Worm (Caenorhabditis elegans) whole organism, young adult: ENCODE data around the gene sshk-1.
A peak's percentile ranks its signal among the peaks of the same experiment; 100 is the strongest.

Source experiments
- B0035.1 ChIP-seq: sonication (generic microtip); optimal IDR thresholded peaks from 2 replicates; lab custom pipeline; 2016; ENCODE audit warnings: missing genetic modification characterization, mild to moderate bottlenecking, missing compliant biosample characterization, missing genotype, missing genetic modification reagents
- C06A6.2 ChIP-seq: fragments of 200-800 bp; sonication (Bioruptor generic); conservative IDR thresholded peaks from 2 replicates; pipeline ENCODE4 v1.3.6; 2022; ENCODE audit warnings: missing genetic modification characterization, missing compliant biosample characterization
- F22D6.2 ChIP-seq: sonication (generic microtip); optimal IDR thresholded peaks from 2 replicates; lab custom pipeline; 2016; ENCODE audit warnings: mild to moderate bottlenecking, missing genetic modification characterization, missing compliant biosample characterization
- F23B12.7 ChIP-seq: sonication (generic microtip); optimal IDR thresholded peaks from 2 replicates; lab custom pipeline; 2017; ENCODE audit warnings: missing genetic modification characterization, mild to moderate bottlenecking, missing compliant biosample characterization, antibody characterized with exemption, moderate library complexity; ENCODE audit not compliant: insufficient read depth
- F33H1.4 ChIP-seq: fragments of 200-800 bp; sonication (Bioruptor generic); IDR thresholded peaks from 2 replicates; pipeline ENCODE4 v1.3.6; 2022; ENCODE audit warnings: missing genetic modification reagents, missing genetic modification characterization, missing compliant biosample characterization
- F52B5.7 ChIP-seq: sonication (generic microtip); optimal IDR thresholded peaks from 2 replicates; lab custom pipeline; 2016; ENCODE audit warnings: mild to moderate bottlenecking, missing genetic modification characterization, missing compliant biosample characterization
- K12H6.12 ChIP-seq: fragments of 200-800 bp; sonication (Bioruptor generic); optimal IDR thresholded peaks from 2 replicates; lab custom pipeline; 2018; ENCODE audit warnings: mild to moderate bottlenecking, missing genetic modification characterization, missing compliant biosample characterization
- Y53F4B.3 ChIP-seq: fragments of 200-800 bp; sonication (Bioruptor generic); IDR thresholded peaks from 2 replicates; pipeline ENCODE4 v1.3.6; 2022; ENCODE audit warnings: missing genetic modification reagents, missing genetic modification characterization, missing compliant biosample characterization
- Y53G8AR.9 ChIP-seq: fragments of 200-800 bp; sonication (Bioruptor generic); conservative IDR thresholded peaks from 2 replicates; pipeline ENCODE4 v1.3.6; 2022; ENCODE audit warnings: missing genetic modification reagents, missing genetic modification characterization, missing compliant biosample characterization
- Y95B8A.8 ChIP-seq: fragments of 200-800 bp; sonication (Bioruptor generic); IDR thresholded peaks from 2 replicates; pipeline ENCODE4 v1.3.6; 2022; ENCODE audit warnings: missing genetic modification reagents, missing genetic modification characterization, missing compliant biosample characterization
- akir-1 ChIP-seq: fragments of 200-800 bp; sonication (Bioruptor generic); optimal IDR thresholded peaks from 2 replicates; lab custom pipeline; 2018; ENCODE audit warnings: mild to moderate bottlenecking, missing genetic modification characterization, moderate library complexity, missing compliant biosample characterization
- atf-7 ChIP-seq: sonication (generic microtip); optimal IDR thresholded peaks from 2 replicates; lab custom pipeline; 2017; ENCODE audit warnings: mild to moderate bottlenecking, missing genetic modification characterization, missing compliant biosample characterization
- athp-1 ChIP-seq: sonication (generic microtip); optimal IDR thresholded peaks from 2 replicates; lab custom pipeline; 2017; ENCODE audit warnings: mild to moderate bottlenecking, missing genetic modification characterization, missing compliant biosample characterization
- attf-5 ChIP-seq: fragments of 200-800 bp; sonication (Bioruptor generic); optimal IDR thresholded peaks from 2 replicates; lab custom pipeline; 2018; ENCODE audit warnings: mild to moderate bottlenecking, missing genetic modification characterization, missing compliant biosample characterization
- cebp-1 ChIP-seq, 2 experiments: fragments of 200-800 bp in 1 of 2; sonication (Bioruptor generic) in 1 of 2; sonication (generic microtip) in 1 of 2; IDR thresholded peaks in 1 of 2; optimal IDR thresholded peaks in 1 of 2; 2 replicates each; pipeline versions ENCODE4 v1.3.6 to Lab custom; 2017 to 2022; ENCODE audit warnings: missing compliant biosample characterization in 2 of 2, missing genetic modification characterization in 2 of 2, mild to moderate bottlenecking in 1 of 2, missing genetic modification reagents in 1 of 2, moderate library complexity in 1 of 2
- ceh-100 ChIP-seq: fragments of 200-800 bp; sonication (Bioruptor generic); IDR thresholded peaks from 2 replicates; pipeline ENCODE4 v1.3.6; 2022; ENCODE audit warnings: missing genetic modification reagents, missing genetic modification characterization, missing compliant biosample characterization
- ceh-79 ChIP-seq: sonication (generic microtip); optimal IDR thresholded peaks from 2 replicates; lab custom pipeline; 2017; ENCODE audit warnings: mild to moderate bottlenecking, missing genetic modification characterization, missing compliant biosample characterization
- ceh-91 ChIP-seq: fragments of 200-800 bp; sonication (Bioruptor generic); IDR thresholded peaks from 2 replicates; pipeline ENCODE4 v1.3.6; 2022; ENCODE audit warnings: missing genetic modification reagents, missing genetic modification characterization, missing compliant biosample characterization
- dox-1 ChIP-seq: fragments of 200-800 bp; sonication (Bioruptor generic); IDR thresholded peaks from 2 replicates; pipeline ENCODE4 v1.3.6; 2022; ENCODE audit warnings: missing genetic modification reagents, missing genetic modification characterization, missing compliant biosample characterization
- egl-44 ChIP-seq: fragments of 200-800 bp; sonication (Bioruptor generic); IDR thresholded peaks from 2 replicates; pipeline ENCODE4 v1.3.6; 2022; ENCODE audit warnings: missing genetic modification reagents, missing genetic modification characterization, missing compliant biosample characterization
- egrh-3 ChIP-seq: fragments of 200-800 bp; sonication (Bioruptor generic); IDR thresholded peaks from 2 replicates; pipeline ENCODE4 v1.3.6; 2022; ENCODE audit warnings: missing genetic modification reagents, missing genetic modification characterization, missing compliant biosample characterization
- hmg-1.2 ChIP-seq: fragments of 200-800 bp; sonication (Bioruptor generic); IDR thresholded peaks from 2 replicates; pipeline ENCODE4 v1.3.6; 2022; ENCODE audit warnings: missing genetic modification reagents, missing genetic modification characterization, missing compliant biosample characterization
- hrde-1 ChIP-seq: sonication (generic microtip); optimal IDR thresholded peaks from 2 replicates; lab custom pipeline; 2016; ENCODE audit warnings: missing genetic modification characterization, mild to moderate bottlenecking, missing compliant biosample characterization, moderate library complexity, missing genotype, missing genetic modification reagents, borderline replicate concordance
- lag-1 ChIP-seq: fragments of 200-800 bp; sonication (Bioruptor generic); IDR thresholded peaks from 2 replicates; pipeline ENCODE4 v1.3.6; 2022; ENCODE audit warnings: missing genetic modification reagents, missing genetic modification characterization, missing compliant biosample characterization
- lin-35 ChIP-seq, 3 experiments: fragments of 150-350 bp in 2 of 3; sonication (generic microtip) in 1 of 3; optimal IDR thresholded peaks; 2 replicates each; lab custom pipeline; 2014 to 2018; ENCODE audit warnings: missing biosample characterization in 3 of 3, missing genetic modification characterization in 3 of 3, missing genetic modification reagents in 3 of 3
- madf-10 ChIP-seq: sonication (generic microtip); optimal IDR thresholded peaks from 2 replicates; lab custom pipeline; 2016; ENCODE audit warnings: mild to moderate bottlenecking, missing genetic modification characterization, missing compliant biosample characterization
- madf-8 ChIP-seq: fragments of 200-800 bp; sonication (Bioruptor generic); conservative IDR thresholded peaks from 2 replicates; pipeline ENCODE4 v1.3.6; 2022; ENCODE audit warnings: missing genetic modification reagents, missing genetic modification characterization, missing compliant biosample characterization
- mcd-1 ChIP-seq: fragments of 200-800 bp; sonication (Bioruptor generic); IDR thresholded peaks from 2 replicates; pipeline ENCODE4 v1.3.6; 2022; ENCODE audit warnings: missing genetic modification reagents, missing genetic modification characterization, missing compliant biosample characterization
- mes-4 ChIP-seq: sonication (generic microtip); optimal IDR thresholded peaks from 2 replicates; lab custom pipeline; 2016; ENCODE audit warnings: missing genotype, missing genetic modification characterization, missing compliant biosample characterization
- nfyb-1 ChIP-seq: fragments of 200-800 bp; sonication (Bioruptor generic); IDR thresholded peaks from 2 replicates; pipeline ENCODE4 v1.3.6; 2022; ENCODE audit warnings: missing genetic modification reagents, missing genetic modification characterization, missing compliant biosample characterization
- nhr-179 ChIP-seq: sonication (generic microtip); optimal IDR thresholded peaks from 2 replicates; lab custom pipeline; 2016; ENCODE audit warnings: mild to moderate bottlenecking, missing genetic modification characterization, missing compliant biosample characterization
- nhr-80 ChIP-seq: sonication (generic microtip); optimal IDR thresholded peaks from 2 replicates; lab custom pipeline; 2016; ENCODE audit warnings: missing genetic modification characterization, missing compliant biosample characterization
- pha-4 ChIP-seq: fragments of 150-350 bp; sonication (generic microtip); optimal IDR thresholded peaks from 2 replicates; lab custom pipeline; 2014; ENCODE audit warnings: missing biosample characterization, missing genetic modification reagents, missing genetic modification characterization
- snpc-1.1 ChIP-seq: sonication (generic microtip); optimal IDR thresholded peaks from 2 replicates; lab custom pipeline; 2017; ENCODE audit warnings: missing genetic modification characterization, mild to moderate bottlenecking, missing compliant biosample characterization, antibody characterized with exemption, moderate library complexity, missing genotype, missing genetic modification reagents; ENCODE audit not compliant: insufficient read depth
- snpc-1.3 ChIP-seq: sonication (generic microtip); optimal IDR thresholded peaks from 2 replicates; lab custom pipeline; 2017; ENCODE audit warnings: missing genetic modification characterization, mild to moderate bottlenecking, missing compliant biosample characterization, antibody characterized with exemption, moderate library complexity, missing genotype, missing genetic modification reagents; ENCODE audit not compliant: insufficient read depth
- snpc-4 ChIP-seq, 5 experiments: fragments of 150-350 bp in 1 of 5; sonication (generic microtip) in 4 of 5; optimal IDR thresholded peaks; 2 replicates each; lab custom pipeline; 2014 to 2018; ENCODE audit warnings: missing genetic modification characterization in 5 of 5, missing biosample characterization in 3 of 5, antibody characterized with exemption in 2 of 5, mild to moderate bottlenecking in 2 of 5, missing compliant biosample characterization in 2 of 5, missing genotype in 2 of 5, moderate library complexity in 2 of 5, missing genetic modification reagents in 1 of 5
- xnd-1 ChIP-seq: sonication (generic microtip); optimal IDR thresholded peaks from 2 replicates; lab custom pipeline; 2016; ENCODE audit warnings: missing genotype, missing genetic modification reagents, missing genetic modification characterization, missing compliant biosample characterization
- zfh-2 ChIP-seq: fragments of 200-800 bp; sonication (Bioruptor generic); conservative IDR thresholded peaks from 2 replicates; pipeline ENCODE4 v1.3.6; 2022; ENCODE audit warnings: missing genetic modification reagents, missing genetic modification characterization, missing compliant biosample characterization
- ztf-25 ChIP-seq: fragments of 200-800 bp; sonication (Bioruptor generic); IDR thresholded peaks from 2 replicates; pipeline ENCODE4 v1.3.6; 2022; ENCODE audit warnings: missing genetic modification reagents, missing genetic modification characterization, missing compliant biosample characterization
- ztf-3 ChIP-seq: fragments of 200-800 bp; sonication (Bioruptor generic); optimal IDR thresholded peaks from 2 replicates; lab custom pipeline; 2018; ENCODE audit warnings: mild to moderate bottlenecking, missing genetic modification characterization, missing compliant biosample characterization

sshk-1 gene

ce11 chrV:20790011-20790410, 25.9 kb upstream of the sshk-1 start, which contains the start of gene Y44A6D.1:
Y44A6D.1 (minus strand) TSS chrV:20790033.
- TF ChIP-seq F33H1.4 (GFP tag; lab: Robert Waterston, UW) (no peak), snpc-4 (GFP tag; optimal IDR thresholded peaks at IDR 0.05; lab: Kevin White, UChicago) (no peak), snpc-4 (tag; optimal IDR thresholded peaks at IDR 0.05; lab: Kevin White, UChicago) (peak in 2 of 4 experiments; percentile 67 to 75), snpc-1.1 (tag; lab: Kevin White, UChicago) (peak; percentile 10), B0035.1 (tag; lab: Kevin White, UChicago) (no peak), ceh-79 (tag; lab: Kevin White, UChicago) (no peak), hmg-1.2 (GFP tag; lab: Robert Waterston, UW) (peak; percentile 15; the same call in 1 of the 2 replicates), ceh-100 (GFP tag; lab: Robert Waterston, UW) (no peak), zfh-2 (GFP tag; lab: Robert Waterston, UW) (0 out of 2 replicates have a peak, but pooled peaks have one; percentile 27), Y95B8A.8 (GFP tag; lab: Robert Waterston, UW) (no peak), C06A6.2 (GFP tag; lab: Robert Waterston, UW) (no peak)

- TF ChIP-seq madf-8 (GFP tag; lab: Robert Waterston, UW) (no peak), ztf-3 (GFP tag; lab: Kevin White, UChicago) (no peak), ceh-91 (GFP tag; lab: Robert Waterston, UW) (no peak), athp-1 (no peak), nfyb-1 (GFP tag; lab: Robert Waterston, UW) (0 out of 2 replicates have a peak, but pooled peaks have one; percentile 46), lin-35 (GFP tag; optimal IDR thresholded peaks at IDR 0.05; lab: Kevin White, UChicago) (peak in 1 of 3 experiments; percentile 23)
Observed at ce11 chrV:20790616-20791015, 25.3 kb upstream of the sshk-1 start.

- TF ChIP-seq cebp-1 (GFP tag; IDR thresholded peaks at IDR 0.05; lab: Robert Waterston, UW) (no peak), cebp-1 (tag; optimal IDR thresholded peaks at IDR 0.05; lab: Kevin White, UChicago) (peak; percentile 24), madf-10 (tag; lab: Kevin White, UChicago) (peak; percentile 10), atf-7 (tag; lab: Kevin White, UChicago) (peak; percentile 31), nhr-80 (tag; lab: Kevin White, UChicago) (peak; percentile 65), attf-5 (GFP tag; lab: Kevin White, UChicago) (peak; percentile 22), egl-44 (GFP tag; lab: Robert Waterston, UW) (no peak)
Observed at ce11 chrV:20792371-20792890, 23.5 kb upstream of the sshk-1 start, which contains the start of gene Y44A6D.3. Y44A6D.3 (minus strand) TSS chrV:20792421.

ce11 chrV:20793761-20794160, 22.2 kb upstream of the sshk-1 start:
- TF ChIP-seq mcd-1 (GFP tag; lab: Robert Waterston, UW) (peak; percentile 24; the same call in 1 of the 2 replicates), ztf-25 (GFP tag; lab: Robert Waterston, UW) (no peak), pha-4 (no peak), nhr-179 (tag; lab: Kevin White, UChicago) (no peak), K12H6.12 (tag; lab: Kevin White, UChicago) (peak; percentile 74), lag-1 (GFP tag; lab: Robert Waterston, UW) (no peak), attf-5 (GFP tag; lab: Kevin White, UChicago) (peak; percentile 41), F52B5.7 (tag; lab: Kevin White, UChicago) (no peak), Y53F4B.3 (GFP tag; lab: Robert Waterston, UW) (no peak), B0035.1 (tag; lab: Kevin White, UChicago) (no peak), madf-10 (tag; lab: Kevin White, UChicago) (peak; percentile 11), dox-1 (peak; percentile 56), Y53G8AR.9 (GFP tag; lab: Robert Waterston, UW) (no peak), egrh-3 (GFP tag; lab: Robert Waterston, UW) (peak; percentile 41; the same call in 1 of the 2 replicates), mes-4 (tag; lab: Kevin White, UChicago) (no peak), hrde-1 (tag; lab: Kevin White, UChicago) (no peak), akir-1 (GFP tag; lab: Kevin White, UChicago) (no peak), xnd-1 (tag; lab: Kevin White, UChicago) (no peak), F22D6.2 (tag; lab: Kevin White, UChicago) (no peak), F23B12.7 (tag; lab: Kevin White, UChicago) (no peak), egl-44 (GFP tag; lab: Robert Waterston, UW) (no peak), snpc-1.3 (tag; lab: Kevin White, UChicago) (no peak)
